2 fruit fly cellular contexts compared by ENCODE assay signal in the genomic region with DNA sequence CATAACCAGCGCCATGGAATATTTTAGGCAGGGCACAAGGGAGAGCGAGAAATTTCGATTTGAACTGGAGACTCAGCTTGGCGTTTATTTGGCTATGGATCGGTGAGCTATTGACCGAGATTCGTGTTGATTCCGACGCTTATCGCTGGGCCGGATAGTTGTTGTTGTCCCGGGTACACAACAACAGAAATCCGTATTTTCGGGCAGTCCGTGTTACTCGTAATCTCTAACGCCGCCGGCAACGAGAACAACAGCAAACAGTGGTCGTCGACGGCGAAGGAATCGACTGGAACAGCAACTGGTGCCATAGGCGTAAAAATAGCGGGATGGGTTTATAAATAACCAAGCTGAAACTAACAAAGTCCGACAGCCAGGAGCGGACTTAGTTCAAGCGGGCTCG.
TF ChIP-seq lines count a peak whose summit lies in the region.

No protein-coding gene starts in this region.

- no peak for TF ChIP-seq CTCF in whole organism, embryonic (GFP tag; optimal IDR thresholded peaks at IDR 0.05; lab: Kevin White, UChicago)

TF ChIP-seq in whole organism, embryonic, 481 proteins besides CTCF, POLR2A, EP300 and RAD21 (continues in another document):
- TF ChIP-seq CHES-1-like (GFP tag; optimal IDR thresholded peaks at IDR 0.05; lab: Kevin White, UChicago) (no peak), Myb (GFP tag; optimal IDR thresholded peaks at IDR 0.05; lab: Kevin White, UChicago) (no peak), CG15269 (tag; optimal IDR thresholded peaks at IDR 0.05; lab: Kevin White, UChicago) (no peak), CG6813 (GFP tag; optimal IDR thresholded peaks at IDR 0.05; lab: Kevin White, UChicago) (peak; percentile 3), lmd (GFP tag; IDR thresholded peaks at IDR 0.05; lab: Robert Waterston, UW) (no peak), aop (GFP tag; IDR thresholded peaks at IDR 0.05; lab: Robert Waterston, UW) (no peak), Oaz (GFP tag; IDR thresholded peaks at IDR 0.05; lab: Robert Waterston, UW) (no peak), CG9727 (GFP tag; optimal IDR thresholded peaks at IDR 0.05; lab: Kevin White, UChicago) (no peak), p53 (GFP tag; optimal IDR thresholded peaks at IDR 0.05; lab: Kevin White, UChicago) (no peak), CG17359 (tag; optimal IDR thresholded peaks at IDR 0.05; lab: Kevin White, UChicago) (peak; percentile 9), ken (GFP tag; IDR thresholded peaks at IDR 0.05; lab: Robert Waterston, UW) (no peak), pho (GFP tag; optimal IDR thresholded peaks at IDR 0.05; lab: Kevin White, UChicago) (no peak), HLH3B (GFP tag; IDR thresholded peaks at IDR 0.05; lab: Robert Waterston, UW) (peak; percentile 12; the same call in 1 of the 2 replicates), CG11695 (GFP tag; IDR thresholded peaks at IDR 0.05; lab: Robert Waterston, UW) (no peak), CG17186 (GFP tag; optimal IDR thresholded peaks at IDR 0.05; lab: Kevin White, UChicago) (no peak), sug (tag; optimal IDR thresholded peaks at IDR 0.05; lab: Kevin White, UChicago) (peak; percentile 4), grau (tag; optimal IDR thresholded peaks at IDR 0.05; lab: Kevin White, UChicago) (no peak), bbx (GFP tag; IDR thresholded peaks at IDR 0.05; lab: Robert Waterston, UW; ENCODE audit: partially characterized antibody) (no peak), sens (GFP tag; lab: Kevin White, UChicago) (peak; percentile 5), bsh (GFP tag; optimal IDR thresholded peaks at IDR 0.05; lab: Kevin White, UChicago) (peak in 1 of 2 experiments; percentile 20), CG12219 (GFP tag; optimal IDR thresholded peaks at IDR 0.05; lab: Kevin White, UChicago) (no peak), chn (GFP tag; optimal IDR thresholded peaks at IDR 0.05; lab: Kevin White, UChicago) (no peak), CG12236 (GFP tag; optimal IDR thresholded peaks at IDR 0.05; lab: Kevin White, UChicago) (no peak), Pdp1 (GFP tag; optimal IDR thresholded peaks at IDR 0.05; lab: Kevin White, UChicago) (peak in 1 of 2 experiments; percentile 24), CG13296 (GFP tag; optimal IDR thresholded peaks at IDR 0.05; lab: Kevin White, UChicago) (no peak), wdn (GFP tag; IDR thresholded peaks at IDR 0.05; lab: Robert Waterston, UW) (no peak), CG3065 (GFP tag; optimal IDR thresholded peaks at IDR 0.05; lab: Kevin White, UChicago) (no peak), dm (GFP tag; optimal IDR thresholded peaks at IDR 0.05; lab: Kevin White, UChicago) (no peak), Awh (GFP tag; IDR thresholded peaks at IDR 0.05; lab: Robert Waterston, UW) (peak; percentile 35; the same call in 1 of the 2 replicates), Med (GFP tag; lab: Kevin White, UChicago) (peak; percentile 31), CG4404 (GFP tag; IDR thresholded peaks at IDR 0.05; lab: Robert Waterston, UW) (no peak), Blimp-1 (GFP tag; optimal IDR thresholded peaks at IDR 0.05; lab: Kevin White, UChicago) (peak; percentile 8), tll (GFP tag; optimal IDR thresholded peaks at IDR 0.05; lab: Kevin White, UChicago) (no peak), Kr (GFP tag; optimal IDR thresholded peaks at IDR 0.05; lab: Kevin White, UChicago) (no peak), CG14014 (GFP tag; IDR thresholded peaks at IDR 0.05; lab: Robert Waterston, UW) (no peak), Dp (GFP tag; optimal IDR thresholded peaks at IDR 0.05; lab: Kevin White, UChicago) (no peak), salm (tag; optimal IDR thresholded peaks at IDR 0.05; lab: Kevin White, UChicago) (no peak), nmo (GFP tag; optimal IDR thresholded peaks at IDR 0.05; lab: Kevin White, UChicago) (no peak), CG1603 (tag; optimal IDR thresholded peaks at IDR 0.05; lab: Kevin White, UChicago) (peak; percentile 7), pan (optimal IDR thresholded peaks at IDR 0.05; lab: Kevin White, UChicago) (no peak), pan (GFP tag; optimal IDR thresholded peaks at IDR 0.05 in 1 of 2, IDR thresholded peaks at IDR 0.05 in 1 of 2) (no peak), wek (GFP tag; optimal IDR thresholded peaks at IDR 0.05; lab: Kevin White, UChicago) (peak; percentile 26), CG10147 (GFP tag; optimal IDR thresholded peaks at IDR 0.05; lab: Kevin White, UChicago) (no peak), CG12391 (tag; optimal IDR thresholded peaks at IDR 0.05; lab: Kevin White, UChicago) (no peak), Oli (tag; optimal IDR thresholded peaks at IDR 0.05; lab: Kevin White, UChicago) (no peak)

TF ChIP-seq in whole organism, prepupa, 60 proteins besides CTCF, POLR2A, EP300 and RAD21:
- TF ChIP-seq svp (GFP tag; lab: Kevin White, UChicago) (peak; percentile 81), fkh (GFP tag; optimal IDR thresholded peaks at IDR 0.05; lab: Kevin White, UChicago) (peak; percentile 49), pdm3 (GFP tag; optimal IDR thresholded peaks at IDR 0.05; lab: Kevin White, UChicago) (no peak), CG16779 (tag; optimal IDR thresholded peaks at IDR 0.05; lab: Kevin White, UChicago) (no peak), fd59A (GFP tag; optimal IDR thresholded peaks at IDR 0.05; lab: Kevin White, UChicago) (no peak)

Comparison
In these comparisons a context has a peak if more than half of its experiments do, and no peak if none do; other contexts are left out.
1. Of the 7 proteins assayed by ChIP-seq in both whole organism, embryonic and whole organism, prepupa: peak only in whole organism, embryonic: Blimp-1; only in whole organism, prepupa: none; in both: none; in neither: 6.